Worm (Caenorhabditis elegans): ENCODE data around the gene cebp-1.

cebp-1 gene

ce11 chrX:1456350-1457080, 2.8 kb upstream of the cebp-1 start (continued):
- TF ChIP-seq mes-2 (tag; optimal IDR thresholded peaks at IDR 0.05; ENCODE audit: poor library complexity, severe bottlenecking) = peak; percentile 62
- TF ChIP-seq mdl-1 (tag; optimal IDR thresholded peaks at IDR 0.05) = peak in 1 of 2 experiments; percentile 67
- peak; percentile 65 for TF ChIP-seq nhr-28 (tag; optimal IDR thresholded peaks at IDR 0.05)
- TF ChIP-seq nhr-41 (GFP tag; IDR thresholded peaks at IDR 0.05) = no peak
- TF ChIP-seq lin-13 (GFP tag; optimal IDR thresholded peaks at IDR 0.05) = peak; percentile 49
- TF ChIP-seq nhr-6 (tag; optimal IDR thresholded peaks at IDR 0.05) = peak; percentile 26
- TF ChIP-seq dve-1 (tag; optimal IDR thresholded peaks at IDR 0.05; ENCODE audit: insufficient read depth) = peak; percentile 64
- peak; percentile 39 to 62 for TF ChIP-seq lsy-2 (tag; optimal IDR thresholded peaks at IDR 0.05)
- TF ChIP-seq cey-2 (tag; optimal IDR thresholded peaks at IDR 0.05; ENCODE audit: borderline replicate concordance, insufficient read depth) = no peak
- peak; percentile 51 for TF ChIP-seq dmd-6 (GFP tag; IDR thresholded peaks at IDR 0.05)
- TF ChIP-seq aha-1 (tag) = peak; percentile 92
- no peak for TF ChIP-seq D1046.2 (GFP tag; IDR thresholded peaks at IDR 0.05)
- TF ChIP-seq ceh-28 (tag; optimal IDR thresholded peaks at IDR 0.05) = no peak
- TF ChIP-seq lin-1 (GFP tag; IDR thresholded peaks at IDR 0.05) = no peak
- no peak for TF ChIP-seq unc-39 (tag; optimal IDR thresholded peaks at IDR 0.05)
- TF ChIP-seq zip-2 (tag; optimal IDR thresholded peaks at IDR 0.05) = no peak
- peak; percentile 0 for TF ChIP-seq T20F7.1 (GFP tag; optimal IDR thresholded peaks at IDR 0.05)
- TF ChIP-seq R02D3.7 (tag; optimal IDR thresholded peaks at IDR 0.05) = no peak
- peak; percentile 40 for TF ChIP-seq nhr-11 (tag; optimal IDR thresholded peaks at IDR 0.05)
- peak in 1 of 2 experiments; percentile 90 for TF ChIP-seq unc-62 (GFP tag; optimal IDR thresholded peaks at IDR 0.05 in 1 of 2)
- no peak for TF ChIP-seq unc-62 (tag; optimal IDR thresholded peaks at IDR 0.05)
- no peak for TF ChIP-seq ceh-32 (tag; optimal IDR thresholded peaks at IDR 0.05; ENCODE audit: poor library complexity)
- no peak for TF ChIP-seq fos-1 (tag; optimal IDR thresholded peaks at IDR 0.05)
- TF ChIP-seq hmg-1.1 (GFP tag; IDR thresholded peaks at IDR 0.05) = peak; percentile 48
- TF ChIP-seq rbr-2 (tag; optimal IDR thresholded peaks at IDR 0.05) = no peak

- TF ChIP-seq dmd-6 (GFP tag; IDR thresholded peaks at IDR 0.05) (peak; percentile 96), hlh-30 (tag; optimal IDR thresholded peaks at IDR 0.05; ENCODE audit: insufficient read depth) (peak; percentile 96), F49E8.2 (tag; optimal IDR thresholded peaks at IDR 0.05; ENCODE audit: borderline replicate concordance) (no peak), nhr-11 (tag; optimal IDR thresholded peaks at IDR 0.05) (peak; percentile 93), Y5F2A.4 (GFP tag; optimal IDR thresholded peaks at IDR 0.05) (no peak), nhr-77 (tag; optimal IDR thresholded peaks at IDR 0.05) (peak; percentile 91), ceh-82 (tag; optimal IDR thresholded peaks at IDR 0.05) (no peak), nhr-102 (tag; optimal IDR thresholded peaks at IDR 0.05) (peak; percentile 80), dve-1 (tag; optimal IDR thresholded peaks at IDR 0.05; ENCODE audit: insufficient read depth) (peak; percentile 97), set-16 (GFP tag; IDR thresholded peaks at IDR 0.05) (peak; percentile 94), lin-29 (GFP tag; IDR thresholded peaks at IDR 0.05) (peak; percentile 42; the same call in 1 of the 2 replicates), T20F7.1 (GFP tag; optimal IDR thresholded peaks at IDR 0.05) (peak; percentile 68), lin-1 (GFP tag; IDR thresholded peaks at IDR 0.05) (peak; percentile 91), nhr-76 (tag; optimal IDR thresholded peaks at IDR 0.05) (no peak), php-3 (GFP tag; IDR thresholded peaks at IDR 0.05) (peak; percentile 77), lin-13 (GFP tag; optimal IDR thresholded peaks at IDR 0.05) (peak; percentile 44), hlh-11 (tag; optimal IDR thresholded peaks at IDR 0.05) (peak; percentile 99), vab-7 (GFP tag; IDR thresholded peaks at IDR 0.05) (peak; percentile 16; the same call in 1 of the 2 replicates), unc-62 (GFP tag; optimal IDR thresholded peaks at IDR 0.05 in 1 of 2) (peak in 1 of 2 experiments; percentile 97), unc-62 (tag; optimal IDR thresholded peaks at IDR 0.05) (no peak), tag-97 (GFP tag; IDR thresholded peaks at IDR 0.05) (no peak), attf-4 (tag; optimal IDR thresholded peaks at IDR 0.05) (peak; percentile 70), ceh-62 (tag; optimal IDR thresholded peaks at IDR 0.05) (no peak), F10B5.3 (tag; optimal IDR thresholded peaks at IDR 0.05) (peak; percentile 59), fos-1 (tag; optimal IDR thresholded peaks at IDR 0.05) (peak; percentile 100), nhr-25 (tag; optimal IDR thresholded peaks at IDR 0.05; ENCODE audit: borderline replicate concordance, insufficient read depth) (peak; percentile 88), zag-1 (tag; optimal IDR thresholded peaks at IDR 0.05) (no peak), nhr-237 (tag; optimal IDR thresholded peaks at IDR 0.05) (no peak), dmd-9 (GFP tag; IDR thresholded peaks at IDR 0.05) (peak; percentile 80), hmg-1.1 (GFP tag; IDR thresholded peaks at IDR 0.05) (peak; percentile 97), zip-2 (tag; optimal IDR thresholded peaks at IDR 0.05) (peak; percentile 99), egl-43 (GFP tag; IDR thresholded peaks at IDR 0.05) (peak; percentile 89), arid-1 (GFP tag; conservative IDR thresholded peaks at IDR 0.05) (peak; percentile 86)
Measured at ce11 chrX:1454385-1454784, 717 bp upstream of the cebp-1 start.

Data from whole organism, L4 larva.